Fruit fly (Drosophila melanogaster) whole organism, embryonic: ENCODE results near the gene CG11378.
A peak's percentile ranks its signal among the peaks of the same experiment; 100 is the strongest.

Experiments
- Ada2b ChIP-seq: fragments of 200-800 bp; sonication (Bioruptor generic); IDR thresholded peaks from 2 replicates; pipeline ENCODE4 v1.3.6; 2022; ENCODE audit warnings: missing biosample characterization, missing genetic modification characterization
- CG10654 ChIP-seq: fragments of 200-800 bp; sonication (Bioruptor generic); optimal IDR thresholded peaks from 2 replicates; lab custom pipeline; 2016; ENCODE audit warnings: missing biosample characterization, missing genetic modification characterization
- CG11695 ChIP-seq: fragments of 200-800 bp; sonication (Bioruptor generic); IDR thresholded peaks from 3 replicates; pipeline ENCODE4 v1.3.6; 2022; ENCODE audit warnings: missing biosample characterization, missing genetic modification characterization
- CG12104 ChIP-seq: fragments of 200-800 bp; sonication (Bioruptor generic); optimal IDR thresholded peaks from 3 replicates; lab custom pipeline; 2016; ENCODE audit warnings: missing biosample characterization, missing genetic modification characterization
- CG13775 ChIP-seq: fragments of 200-800 bp; sonication (Bioruptor generic); optimal IDR thresholded peaks from 3 replicates; lab custom pipeline; 2017; ENCODE audit warnings: missing biosample characterization, mild to moderate bottlenecking, missing genetic modification characterization
- CG14441 ChIP-seq: fragments of 200-800 bp; sonication (Bioruptor generic); IDR thresholded peaks from 2 replicates; pipeline ENCODE4 v1.3.6; 2022; ENCODE audit warnings: missing biosample characterization, missing genetic modification characterization
- CG17359 ChIP-seq: fragments of 200-800 bp; sonication (Bioruptor generic); optimal IDR thresholded peaks from 3 replicates; lab custom pipeline; 2018; ENCODE audit warnings: missing biosample characterization, mild to moderate bottlenecking, missing genetic modification characterization, moderate library complexity
- CG17829 ChIP-seq: fragments of 200-800 bp; optimal IDR thresholded peaks from 2 replicates; lab custom pipeline; 2019; ENCODE audit warnings: missing biosample characterization, mild to moderate bottlenecking, missing genetic modification characterization, moderate library complexity
- CG1792 ChIP-seq: fragments of 200-800 bp; sonication (Bioruptor generic); optimal IDR thresholded peaks from 2 replicates; lab custom pipeline; 2016; ENCODE audit warnings: missing biosample characterization, missing genetic modification characterization
- CG2889 ChIP-seq: fragments of 200-800 bp; sonication (Bioruptor generic); IDR thresholded peaks from 3 replicates; pipeline ENCODE4 v1.3.6; 2022; ENCODE audit warnings: missing biosample characterization, missing genetic modification characterization
- CG30403 ChIP-seq: fragments of 200-800 bp; sonication (Bioruptor generic); optimal IDR thresholded peaks from 3 replicates; lab custom pipeline; 2016; ENCODE audit warnings: missing biosample characterization, missing genetic modification characterization
- CG3163 ChIP-seq: fragments of 200-800 bp; sonication (Bioruptor generic); optimal IDR thresholded peaks from 3 replicates; lab custom pipeline; 2016; ENCODE audit warnings: missing biosample characterization, missing genetic modification characterization
- CG43689 ChIP-seq: fragments of 200-800 bp; sonication (Bioruptor generic); IDR thresholded peaks from 2 replicates; pipeline ENCODE4 v1.3.6; 2022; ENCODE audit warnings: missing biosample characterization, missing genetic modification characterization
- CG4617 ChIP-seq: fragments of 200-800 bp; sonication (Bioruptor generic); optimal IDR thresholded peaks from 3 replicates; lab custom pipeline; 2016; ENCODE audit warnings: missing biosample characterization, missing genetic modification characterization, borderline replicate concordance
- CG4854 ChIP-seq: fragments of 200-800 bp; sonication (Bioruptor generic); optimal IDR thresholded peaks from 2 replicates; lab custom pipeline; 2016; ENCODE audit warnings: missing biosample characterization, missing genetic modification characterization, inconsistent platforms
- CG5953 ChIP-seq: fragments of 200-800 bp; sonication (Bioruptor generic); IDR thresholded peaks from 2 replicates; pipeline ENCODE4 v1.3.6; 2022; ENCODE audit warnings: missing biosample characterization, missing genetic modification characterization
- CG7357 ChIP-seq: fragments of 200-800 bp; sonication (Bioruptor generic); IDR thresholded peaks from 3 replicates; pipeline ENCODE4 v1.3.6; 2022; ENCODE audit warnings: missing biosample characterization, missing genetic modification characterization
- CG7928 ChIP-seq: fragments of 200-800 bp; sonication (Bioruptor generic); optimal IDR thresholded peaks from 2 replicates; lab custom pipeline; 2017; ENCODE audit warnings: missing biosample characterization, mild to moderate bottlenecking, missing genetic modification characterization
- CG7963 ChIP-seq: fragments of 200-800 bp; sonication (Bioruptor generic); IDR thresholded peaks from 3 replicates; pipeline ENCODE4 v1.3.6; 2022; ENCODE audit warnings: missing biosample characterization, missing genetic modification characterization; ENCODE audit not compliant: partially characterized antibody
- Dbx ChIP-seq: fragments of 200-800 bp; sonication (Bioruptor generic); IDR thresholded peaks from 3 replicates; pipeline ENCODE4 v1.3.6; 2022; ENCODE audit warnings: missing biosample characterization, missing genetic modification characterization
- E2f1 ChIP-seq: fragments of 200-800 bp; sonication (Bioruptor generic); IDR thresholded peaks from 2 replicates; pipeline ENCODE4 v1.3.6; 2022; ENCODE audit warnings: missing biosample characterization, missing genetic modification characterization
- Ets97D ChIP-seq: fragments of 200-800 bp; sonication (Bioruptor generic); optimal IDR thresholded peaks from 3 replicates; lab custom pipeline; 2016; ENCODE audit warnings: missing biosample characterization, missing genetic modification characterization
- H15 ChIP-seq: fragments of 200-800 bp; sonication (Bioruptor generic); IDR thresholded peaks from 3 replicates; pipeline ENCODE4 v1.3.6; 2022; ENCODE audit warnings: missing biosample characterization, missing genetic modification characterization
- HLH3B ChIP-seq: fragments of 200-800 bp; sonication (Bioruptor generic); IDR thresholded peaks from 2 replicates; pipeline ENCODE4 v1.3.6; 2022; ENCODE audit warnings: missing biosample characterization, missing genetic modification characterization
- HmgD ChIP-seq: fragments of 200-800 bp; sonication (Bioruptor generic); optimal IDR thresholded peaks from 3 replicates; lab custom pipeline; 2016; ENCODE audit warnings: missing biosample characterization, missing genetic modification characterization
- Hr3 ChIP-seq: fragments of 200-800 bp; sonication (Bioruptor generic); optimal IDR thresholded peaks from 3 replicates; lab custom pipeline; 2016; ENCODE audit warnings: missing biosample characterization, missing genetic modification characterization
- Mrtf ChIP-seq: fragments of 200-800 bp; sonication (Bioruptor generic); IDR thresholded peaks from 3 replicates; pipeline ENCODE4 v1.3.6; 2022; ENCODE audit warnings: missing biosample characterization, missing genetic modification characterization
- Nf-YC ChIP-seq: fragments of 200-800 bp; optimal IDR thresholded peaks from 3 replicates; lab custom pipeline; 2019; ENCODE audit warnings: missing biosample characterization, mild to moderate bottlenecking, missing genetic modification characterization, moderate library complexity
- Scr ChIP-seq: fragments of 200-800 bp; sonication (Bioruptor generic); IDR thresholded peaks from 2 replicates; pipeline ENCODE4 v1.3.6; 2022; ENCODE audit warnings: missing biosample characterization, missing genetic modification characterization; ENCODE audit not compliant: partially characterized antibody
- Sox102F ChIP-seq: fragments of 200-800 bp; sonication (Bioruptor generic); optimal IDR thresholded peaks from 2 replicates; lab custom pipeline; 2018; ENCODE audit warnings: missing biosample characterization, mild to moderate bottlenecking, missing genetic modification characterization, moderate library complexity
- Tbp ChIP-seq: fragments of >200 bp; optimal IDR thresholded peaks from 2 replicates; lab custom pipeline; 2018; ENCODE audit warnings: missing biosample characterization, missing genetic modification characterization
- ac ChIP-seq: fragments of 200-800 bp; sonication (Bioruptor generic); optimal IDR thresholded peaks from 3 replicates; lab custom pipeline; 2017; ENCODE audit warnings: missing biosample characterization, mild to moderate bottlenecking, missing genetic modification characterization
- bab2 ChIP-seq: fragments of 200-800 bp; sonication (Bioruptor generic); optimal IDR thresholded peaks from 2 replicates; lab custom pipeline; 2016; ENCODE audit warnings: missing biosample characterization, missing genetic modification characterization
- bigmax ChIP-seq: fragments of 200-800 bp; sonication (Bioruptor generic); optimal IDR thresholded peaks from 2 replicates; lab custom pipeline; 2018; ENCODE audit warnings: missing biosample characterization, mild to moderate bottlenecking, missing genetic modification characterization
- chm ChIP-seq: fragments of 200-800 bp; sonication (Bioruptor generic); IDR thresholded peaks from 2 replicates; pipeline ENCODE4 v1.3.6; 2022; ENCODE audit warnings: missing biosample characterization, missing genetic modification characterization
- ci ChIP-seq: fragments of 200-800 bp; sonication (Bioruptor generic); IDR thresholded peaks from 3 replicates; pipeline ENCODE4 v1.3.6; 2022; ENCODE audit warnings: missing biosample characterization, missing genetic modification characterization
- cwo ChIP-seq: fragments of 200-800 bp; sonication (Bioruptor generic); optimal IDR thresholded peaks from 3 replicates; lab custom pipeline; 2017; ENCODE audit warnings: missing biosample characterization, missing genetic modification characterization, mild to moderate bottlenecking, moderate library complexity, missing genetic modification reagents
- dati ChIP-seq: fragments of 200-800 bp; sonication (Bioruptor generic); IDR thresholded peaks from 2 replicates; pipeline ENCODE4 v1.3.6; 2022; ENCODE audit warnings: missing biosample characterization, missing genetic modification characterization
- ems ChIP-seq: fragments of 200-800 bp; sonication (Bioruptor generic); optimal IDR thresholded peaks from 3 replicates; lab custom pipeline; 2016; ENCODE audit warnings: missing biosample characterization, missing genetic modification characterization
- ftz-f1 ChIP-seq: fragments of 200-800 bp; sonication (Bioruptor generic); optimal IDR thresholded peaks from 2 replicates; lab custom pipeline; 2016; ENCODE audit warnings: missing biosample characterization, missing genetic modification characterization
- gcm ChIP-seq: fragments of 200-800 bp; sonication (Bioruptor generic); optimal IDR thresholded peaks from 2 replicates; lab custom pipeline; 2019; ENCODE audit warnings: missing biosample characterization, mild to moderate bottlenecking, missing genetic modification characterization, moderate library complexity
- ham ChIP-seq: fragments of 200-800 bp; sonication (Bioruptor generic); IDR thresholded peaks from 2 replicates; pipeline ENCODE4 v1.3.6; 2022; ENCODE audit warnings: missing biosample characterization, missing genetic modification characterization
- hb ChIP-seq: fragments of 200-800 bp; sonication (Bioruptor generic); IDR thresholded peaks from 3 replicates; pipeline ENCODE4 v1.3.6; 2022; ENCODE audit warnings: missing biosample characterization, missing genetic modification characterization; ENCODE audit not compliant: partially characterized antibody
- lilli ChIP-seq: fragments of 200-800 bp; sonication (Bioruptor generic); optimal IDR thresholded peaks from 3 replicates; lab custom pipeline; 2016; ENCODE audit warnings: missing biosample characterization, missing genetic modification characterization
- otp ChIP-seq: fragments of 200-800 bp; sonication (Bioruptor generic); IDR thresholded peaks from 3 replicates; pipeline ENCODE4, ENCODE4 v1.3.6; 2022; ENCODE audit warnings: missing biosample characterization, missing genetic modification characterization
- pfk ChIP-seq: fragments of 200-800 bp; sonication (Bioruptor generic); optimal IDR thresholded peaks from 2 replicates; lab custom pipeline; 2018; ENCODE audit warnings: missing biosample characterization, mild to moderate bottlenecking, missing genetic modification characterization, moderate library complexity
- phol ChIP-seq: fragments of 200-800 bp; sonication (Bioruptor generic); optimal IDR thresholded peaks from 3 replicates; lab custom pipeline; 2018; ENCODE audit warnings: missing biosample characterization, mild to moderate bottlenecking, missing genetic modification characterization, moderate library complexity
- sna ChIP-seq: fragments of 200-800 bp; sonication (Bioruptor generic); IDR thresholded peaks from 2 replicates; pipeline ENCODE4 v1.3.6; 2022; ENCODE audit warnings: missing biosample characterization, missing genetic modification characterization; ENCODE audit not compliant: partially characterized antibody
- so ChIP-seq: fragments of 200-800 bp; sonication (Bioruptor generic); IDR thresholded peaks from 3 replicates; pipeline ENCODE4 v1.3.6; 2022; ENCODE audit warnings: missing biosample characterization, missing genetic modification characterization
- zfh1 ChIP-seq: fragments of 200-800 bp; sonication (Bioruptor generic); IDR thresholded peaks from 3 replicates; pipeline ENCODE4 v1.3.6; 2022; ENCODE audit warnings: missing biosample characterization, missing genetic modification characterization

CG11378 gene

dm6 chrX:1129575-1130281, 40.9 kb upstream of the CG11378 start (continued):
- TF ChIP-seq Tbp (GFP tag; lab: Kevin White, UChicago) (no peak), CG14441 (peak; percentile 77), H15 (GFP tag; lab: Robert Waterston, UW) (peak; percentile 66; the same call in 1 of the 3 replicates), gcm (GFP tag; lab: Kevin White, UChicago) (peak; percentile 51), CG43689 (GFP tag; lab: Robert Waterston, UW) (no peak), Hr3 (GFP tag; lab: Kevin White, UChicago) (peak; percentile 34), CG10654 (GFP tag; lab: Kevin White, UChicago) (peak; percentile 52), CG17359 (tag; lab: Kevin White, UChicago) (peak; percentile 78), zfh1 (GFP tag; lab: Robert Waterston, UW) (peak; percentile 83), hb (GFP tag; lab: Robert Waterston, UW) (no peak), ac (no peak), sna (GFP tag; lab: Robert Waterston, UW) (no peak), E2f1 (GFP tag; lab: Robert Waterston, UW) (peak; percentile 31; the same call in 1 of the 2 replicates), Dbx (GFP tag; lab: Robert Waterston, UW) (no peak), phol (peak; percentile 73), ems (GFP tag; lab: Kevin White, UChicago) (peak; percentile 13), CG12104 (no peak), chm (peak; percentile 79; the same call in 1 of the 2 replicates), dati (GFP tag; lab: Robert Waterston, UW) (0 out of 2 replicates have a peak, but pooled peaks have one; percentile 45), CG5953 (GFP tag; lab: Robert Waterston, UW) (peak; percentile 45; the same call in 1 of the 2 replicates), HmgD (GFP tag; lab: Kevin White, UChicago) (no peak), CG7963 (GFP tag; lab: Robert Waterston, UW) (no peak), ham (no peak), Scr (no peak), HLH3B (peak; percentile 72), CG7357 (GFP tag; lab: Robert Waterston, UW) (peak; percentile 10; the same call in 1 of the 3 replicates), otp (GFP tag; lab: Robert Waterston, UW) (no peak), ftz-f1 (GFP tag; lab: Kevin White, UChicago) (no peak), Ets97D (GFP tag; lab: Kevin White, UChicago) (no peak), Mrtf (GFP tag; lab: Robert Waterston, UW) (0 out of 3 replicates have a peak, but pooled peaks have one; percentile 51), Ada2b (GFP tag; lab: Robert Waterston, UW) (peak; percentile 55; the same call in 1 of the 2 replicates), CG3163 (GFP tag; lab: Kevin White, UChicago) (no peak), Sox102F (peak; percentile 82), CG30403 (peak; percentile 70), ci (GFP tag; lab: Robert Waterston, UW) (peak; percentile 88), CG1792 (GFP tag; lab: Kevin White, UChicago) (no peak), pfk (GFP tag; lab: Kevin White, UChicago) (no peak), so (GFP tag; lab: Robert Waterston, UW) (no peak), cwo (peak; percentile 8), bab2 (GFP tag; lab: Kevin White, UChicago) (peak; percentile 52), CG13775 (peak; percentile 36), CG4854 (no peak), bigmax (no peak), CG7928 (no peak), CG17829 (tag; lab: Kevin White, UChicago) (peak; percentile 59), CG11695 (GFP tag; lab: Robert Waterston, UW) (peak; percentile 71), CG2889 (GFP tag; lab: Robert Waterston, UW) (no peak), Nf-YC (tag; lab: Kevin White, UChicago) (no peak), lilli (GFP tag; lab: Kevin White, UChicago) (peak; percentile 58), CG4617 (GFP tag; lab: Kevin White, UChicago) (no peak)
